Fruit fly (Drosophila melanogaster): ENCODE results near the gene ovo.

dm6 chrX:5082354-5082818, 34.3 kb downstream of the ovo start:
- no peak for TF ChIP-seq Hmr (GFP tag; optimal IDR thresholded peaks at IDR 0.05)
- no peak for TF ChIP-seq Chrac-16 (GFP tag; optimal IDR thresholded peaks at IDR 0.05)
- TF ChIP-seq jumu (GFP tag; optimal IDR thresholded peaks at IDR 0.05) = no peak
- TF ChIP-seq crp (GFP tag; optimal IDR thresholded peaks at IDR 0.05) = no peak
- no peak for TF ChIP-seq fu2 (GFP tag; optimal IDR thresholded peaks at IDR 0.05)
- TF ChIP-seq Spps (tag; optimal IDR thresholded peaks at IDR 0.05) = no peak
- no peak for TF ChIP-seq Dip3 (GFP tag; optimal IDR thresholded peaks at IDR 0.05)
- no peak for TF ChIP-seq wdn (GFP tag; IDR thresholded peaks at IDR 0.05)
- TF ChIP-seq Bgb (GFP tag; IDR thresholded peaks at IDR 0.05; ENCODE audit: partially characterized antibody) = no peak

All from whole organism, embryonic.